Fruit fly (Drosophila melanogaster): ENCODE data around the gene CG3815.

- TF ChIP-seq CTCF (optimal IDR thresholded peaks at IDR 0.05): no peak
- no peak for TF ChIP-seq CG8478 (optimal IDR thresholded peaks at IDR 0.05)
Measured at dm6 chrX:6267187-6267711, 27.9 kb upstream of the CG3815 start, which contains the start of gene schlank.
